Fruit fly (Drosophila melanogaster) S2 (cell line): ENCODE data around the gene CG17754.

Source experiments
- CG8478 ChIP-seq: fragments of >200 bp; optimal IDR thresholded peaks from 2 replicates; lab custom pipeline; 2018
- CTCF ChIP-seq, 2 experiments: fragments of >200 bp; optimal IDR thresholded peaks; 2 replicates each; lab custom pipeline; 2018

DNA sequence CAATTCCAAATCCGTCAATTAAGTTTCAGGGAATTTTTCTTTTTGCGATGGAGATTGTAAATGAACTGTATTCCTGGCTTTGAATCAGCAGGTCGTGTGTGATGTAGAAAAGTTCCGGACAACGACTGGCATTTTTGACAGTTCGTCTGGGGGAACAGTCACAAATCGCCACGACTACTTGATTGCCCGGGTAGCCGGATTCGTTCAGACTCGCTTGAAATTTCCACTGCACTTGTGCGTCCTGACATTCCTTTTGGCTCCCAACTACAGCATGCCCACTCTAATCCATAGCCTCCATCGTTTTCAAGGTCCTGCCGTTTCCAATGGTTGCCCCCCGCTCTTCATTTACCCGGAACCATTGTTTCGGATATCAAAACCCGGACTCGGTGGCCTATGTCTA is 19.6 kb downstream of the CG17754 start, which contains the start of gene CG17440:
- TF ChIP-seq CG8478 (lab: Kevin White, UChicago): no peak
- TF ChIP-seq CTCF (optimal IDR thresholded peaks at IDR 0.05; lab: Kevin White, UChicago): no peak
